Worm (Caenorhabditis elegans): ENCODE results near the gene lin-18.

lin-18 gene

ce11 chrX:3958252-3958651 lies at the start of gene lin-18:
Gene lin-18, plus strand, starts transcription at chrX:3958552.
- TF ChIP-seq unc-62 (GFP tag; optimal IDR thresholded peaks at IDR 0.05): no peak

- TF ChIP-seq unc-62 (GFP tag; optimal IDR thresholded peaks at IDR 0.05): no peak
Measured at ce11 chrX:3911280-3911679, 47.1 kb upstream of the lin-18 start, which contains the start of gene T22B2.5. Gene T22B2.5, minus strand, starts transcription at chrX:3911380.

ce11 chrX:3914273-3914672 lies 44.1 kb upstream of the lin-18 start:
- no peak for TF ChIP-seq unc-62 (GFP tag; optimal IDR thresholded peaks at IDR 0.05)

- TF ChIP-seq unc-62 (GFP tag; optimal IDR thresholded peaks at IDR 0.05): no peak
Measured at ce11 chrX:3915748-3916147, 42.6 kb upstream of the lin-18 start, which contains the start of gene idpp-9. Gene idpp-9, minus strand, starts transcription at chrX:3915848.

- TF ChIP-seq unc-62 (GFP tag; optimal IDR thresholded peaks at IDR 0.05): no peak
Measured at ce11 chrX:3917013-3917412, 41.3 kb upstream of the lin-18 start, which contains the start of gene T22B2.3. Gene T22B2.3, plus strand, starts transcription at chrX:3917313.

- no peak for TF ChIP-seq unc-62 (GFP tag; optimal IDR thresholded peaks at IDR 0.05)
Measured at ce11 chrX:3918182-3918581, 40.2 kb upstream of the lin-18 start.

ce11 chrX:3919689-3920088 lies 38.7 kb upstream of the lin-18 start:
- TF ChIP-seq unc-62 (GFP tag; optimal IDR thresholded peaks at IDR 0.05): no peak

ce11 chrX:3920101-3920500 lies 38.3 kb upstream of the lin-18 start, which contains the start of gene T22B2.2:
Gene T22B2.2, plus strand, starts transcription at chrX:3920401.
- no peak for TF ChIP-seq unc-62 (GFP tag; optimal IDR thresholded peaks at IDR 0.05)

ce11 chrX:3920747-3921146 lies 37.6 kb upstream of the lin-18 start:
- no peak for TF ChIP-seq unc-62 (GFP tag; optimal IDR thresholded peaks at IDR 0.05)

ce11 chrX:3925776-3926175 lies 32.6 kb upstream of the lin-18 start, which contains the start of gene T22B2.1:
Gene T22B2.1, plus strand, starts transcription at chrX:3926076.
- TF ChIP-seq unc-62 (GFP tag; optimal IDR thresholded peaks at IDR 0.05): no peak

- TF ChIP-seq unc-62 (GFP tag; optimal IDR thresholded peaks at IDR 0.05): no peak
Measured at ce11 chrX:3931350-3931749, 27.0 kb upstream of the lin-18 start, which contains the start of gene adt-3. Gene adt-3, plus strand, starts transcription at chrX:3931650.

- no peak for TF ChIP-seq unc-62 (GFP tag; optimal IDR thresholded peaks at IDR 0.05)
Measured at ce11 chrX:3932694-3933093, 25.7 kb upstream of the lin-18 start.

ce11 chrX:3937483-3937882 lies 20.9 kb upstream of the lin-18 start:
- TF ChIP-seq unc-62 (GFP tag; optimal IDR thresholded peaks at IDR 0.05): no peak

ce11 chrX:3937884-3938283 lies 20.5 kb upstream of the lin-18 start:
- no peak for TF ChIP-seq unc-62 (GFP tag; optimal IDR thresholded peaks at IDR 0.05)

- no peak for TF ChIP-seq unc-62 (GFP tag; optimal IDR thresholded peaks at IDR 0.05)
Measured at ce11 chrX:3938950-3939349, 19.4 kb upstream of the lin-18 start, which contains the start of gene T19D2.3. Gene T19D2.3, plus strand, starts transcription at chrX:3939250.

- no peak for TF ChIP-seq unc-62 (GFP tag; optimal IDR thresholded peaks at IDR 0.05)
Measured at ce11 chrX:3942267-3942666, 16.1 kb upstream of the lin-18 start, which contains the start of gene T19D2.13. Gene T19D2.13, minus strand, starts transcription at chrX:3942367.

- no peak for TF ChIP-seq unc-62 (GFP tag; optimal IDR thresholded peaks at IDR 0.05)
Measured at ce11 chrX:3943213-3943612, 15.1 kb upstream of the lin-18 start, which contains the start of gene ptp-4A2. Gene ptp-4A2, minus strand, starts transcription at chrX:3943313.

- TF ChIP-seq unc-62 (GFP tag; optimal IDR thresholded peaks at IDR 0.05): no peak
Measured at ce11 chrX:3944073-3944472, 14.3 kb upstream of the lin-18 start.
